Worm (Caenorhabditis elegans): Measurements from ENCODE around the gene clp-1.

clp-1 gene

DNA sequence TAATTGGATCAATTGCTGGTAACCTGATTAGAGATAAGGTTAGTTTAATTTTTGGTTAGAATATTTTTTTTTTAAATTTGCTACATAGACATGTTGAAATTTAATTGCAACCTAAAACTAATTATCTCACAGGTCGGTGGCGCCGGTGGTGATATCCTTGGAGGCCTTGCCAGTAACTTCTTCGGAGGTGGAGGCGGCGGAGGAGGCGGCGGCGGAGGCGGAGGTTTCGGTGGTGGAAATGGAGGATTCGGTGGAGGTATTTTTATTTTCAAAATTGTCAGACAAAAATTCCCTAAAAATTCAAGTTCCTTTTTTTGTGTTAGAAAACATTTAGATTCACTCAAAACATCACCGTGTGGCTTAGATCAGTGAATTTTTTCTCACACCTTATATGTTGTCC lies 1.5 kb downstream of the clp-1 start:
- TF ChIP-seq set-16 (GFP tag; IDR thresholded peaks at IDR 0.05) (peak; percentile 66), R02D3.7 (tag; optimal IDR thresholded peaks at IDR 0.05) (no peak)

DNA sequence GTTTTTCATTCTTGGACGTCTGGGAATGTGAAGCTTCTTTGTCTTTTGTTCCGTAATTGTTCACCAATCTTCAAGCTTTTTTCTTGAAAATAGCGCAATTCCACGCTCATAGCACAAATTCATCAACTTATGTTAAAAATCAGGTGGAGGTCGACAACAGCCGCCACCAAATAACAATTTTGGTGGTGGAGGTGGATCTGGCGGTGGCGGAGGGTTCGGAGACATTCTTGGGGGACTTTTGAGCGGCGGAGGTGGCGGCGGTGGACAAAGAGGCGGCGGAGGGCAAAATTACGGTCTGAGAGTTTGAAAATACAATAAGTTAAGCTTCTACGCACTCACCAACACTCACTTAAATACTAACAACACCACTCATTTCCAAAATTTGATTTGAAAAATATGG lies 2.2 kb downstream of the clp-1 start:
- TF ChIP-seq aha-1 (tag): peak; percentile 11
- no peak for TF ChIP-seq nhr-77 (tag; optimal IDR thresholded peaks at IDR 0.05)
- TF ChIP-seq mes-2 (tag; optimal IDR thresholded peaks at IDR 0.05; ENCODE audit: poor library complexity, severe bottlenecking): no peak
- no peak for TF ChIP-seq mdl-1 (tag; optimal IDR thresholded peaks at IDR 0.05)
- no peak for TF ChIP-seq ceh-44 (GFP tag; IDR thresholded peaks at IDR 0.05)
- no peak for TF ChIP-seq lin-38 (GFP tag; IDR thresholded peaks at IDR 0.05)
- no peak for TF ChIP-seq dve-1 (tag; optimal IDR thresholded peaks at IDR 0.05; ENCODE audit: insufficient read depth)
- 0 out of 2 replicates have a peak, but pooled peaks have one; percentile 8 for TF ChIP-seq snpc-1.2 (GFP tag; IDR thresholded peaks at IDR 0.05)
- TF ChIP-seq dpl-1 (GFP tag; optimal IDR thresholded peaks at IDR 0.05): no peak
- TF ChIP-seq set-16 (GFP tag; IDR thresholded peaks at IDR 0.05): peak; percentile 64
- peak; percentile 57; the same call in 1 of the 2 replicates for TF ChIP-seq D1046.2 (GFP tag; IDR thresholded peaks at IDR 0.05)
- TF ChIP-seq daf-8 (GFP tag; IDR thresholded peaks at IDR 0.05): no peak
- no peak for TF ChIP-seq php-3 (GFP tag; IDR thresholded peaks at IDR 0.05)
- no peak for TF ChIP-seq unc-62 (GFP tag; optimal IDR thresholded peaks at IDR 0.05 in 1 of 2)
- no peak for TF ChIP-seq unc-62 (tag; optimal IDR thresholded peaks at IDR 0.05)
- no peak for TF ChIP-seq saeg-2 (GFP tag; IDR thresholded peaks at IDR 0.05)

DNA sequence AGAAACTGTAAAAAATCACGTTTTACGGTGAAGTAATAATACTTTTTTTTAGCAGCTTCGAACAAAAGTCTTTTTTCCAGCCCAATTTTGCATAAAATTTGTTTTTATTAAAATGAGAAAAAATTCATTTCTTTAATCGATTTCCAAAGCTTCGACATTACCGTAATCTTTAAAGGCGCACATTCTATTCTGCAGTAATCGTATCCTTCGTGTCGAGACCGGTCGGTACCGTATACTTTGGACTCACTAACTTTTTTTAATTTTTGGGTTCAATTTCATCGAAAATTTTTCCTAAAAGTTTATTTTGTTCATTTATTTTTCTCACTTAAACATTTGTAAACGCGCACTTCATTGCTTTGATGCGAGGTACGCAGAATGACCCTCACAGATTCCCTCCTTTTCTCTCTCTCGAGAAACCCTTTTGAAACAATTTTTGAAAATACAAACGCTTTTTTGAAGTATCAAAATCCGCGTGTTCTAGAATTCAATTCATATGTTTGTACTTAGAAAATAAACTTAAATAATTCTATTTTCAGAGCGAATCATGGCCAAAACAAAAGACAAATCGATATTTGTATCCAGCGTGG lies 6.9 kb downstream of the clp-1 start, which contains the start of gene hrpk-2:
TSS of gene hrpk-2 (plus strand) at position 537 of the 587 bp plus-strand sequence.
- TF ChIP-seq Y5F2A.4 (GFP tag; optimal IDR thresholded peaks at IDR 0.05) (no peak), hmg-1.1 (GFP tag; IDR thresholded peaks at IDR 0.05) (no peak), snpc-4 (tag; optimal IDR thresholded peaks at IDR 0.05) (no peak), ctbp-1 (GFP tag; IDR thresholded peaks at IDR 0.05) (no peak), snpc-1.2 (GFP tag; IDR thresholded peaks at IDR 0.05) (no peak), fos-1 (tag; optimal IDR thresholded peaks at IDR 0.05) (no peak), nhr-25 (tag; optimal IDR thresholded peaks at IDR 0.05; ENCODE audit: borderline replicate concordance, insufficient read depth) (no peak), Y48G9A.11 (GFP tag; IDR thresholded peaks at IDR 0.05) (no peak), dpl-1 (GFP tag; optimal IDR thresholded peaks at IDR 0.05) (no peak), pqm-1 (tag; optimal IDR thresholded peaks at IDR 0.05) (no peak), dmd-9 (GFP tag; IDR thresholded peaks at IDR 0.05) (no peak), spr-1 (tag; optimal IDR thresholded peaks at IDR 0.05) (no peak), zfp-2 (tag; optimal IDR thresholded peaks at IDR 0.05) (no peak), vab-7 (GFP tag; IDR thresholded peaks at IDR 0.05) (no peak), nhr-11 (tag; optimal IDR thresholded peaks at IDR 0.05) (no peak), mxl-2 (GFP tag; conservative IDR thresholded peaks at IDR 0.05) (no peak)

DNA sequence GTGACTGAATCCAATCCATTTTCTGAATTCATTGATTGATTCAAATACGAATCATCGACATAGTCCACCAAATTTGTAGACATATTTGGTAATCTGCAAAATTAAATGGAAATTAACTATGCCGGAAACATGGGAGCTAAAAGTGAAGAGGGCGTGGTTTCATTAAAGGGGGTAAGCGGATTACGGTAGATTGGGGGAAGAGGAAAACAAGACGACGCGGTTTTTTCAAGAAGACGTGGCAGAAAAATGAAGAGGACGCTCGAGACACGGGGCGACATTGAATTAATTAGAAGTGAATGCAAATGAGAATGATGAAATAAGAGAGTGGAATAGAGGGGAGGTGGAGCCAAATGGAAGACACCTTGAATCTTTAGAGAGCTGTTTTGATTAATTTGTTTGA lies 16.6 kb downstream of the clp-1 start, which contains the start of gene npr-17:
TSS of gene npr-17 (minus strand) at position 101 of the 400 bp plus-strand sequence.
- TF ChIP-seq lir-3 (tag; optimal IDR thresholded peaks at IDR 0.05) (no peak), aha-1 (tag) (peak; percentile 50), ztf-11 (tag; optimal IDR thresholded peaks at IDR 0.05) (no peak)

ce11 chrIII:7997447-7998046 lies 17.8 kb downstream of the clp-1 start:
- TF ChIP-seq tag-97 (GFP tag; IDR thresholded peaks at IDR 0.05): no peak
- no peak for TF ChIP-seq lin-39 (tag; optimal IDR thresholded peaks at IDR 0.05)
